Fruit fly (Drosophila melanogaster) whole organism, prepupa: Measurements from ENCODE around the gene CG45603.

Source experiments
- Blimp-1 ChIP-seq: fragments of 200-800 bp; sonication (Bioruptor generic); optimal IDR thresholded peaks from 3 replicates; lab custom pipeline; 2017; ENCODE audit warnings: missing biosample characterization, missing genetic modification characterization, mild to moderate bottlenecking, moderate library complexity, missing genetic modification reagents
- CG10631 ChIP-seq: fragments of 200-800 bp; sonication (Bioruptor generic); optimal IDR thresholded peaks from 2 replicates; lab custom pipeline; 2016; ENCODE audit warnings: missing biosample characterization, missing genetic modification characterization
- CG10669 ChIP-seq: fragments of 200-800 bp; sonication (Bioruptor generic); optimal IDR thresholded peaks from 3 replicates; lab custom pipeline; 2018; ENCODE audit warnings: missing biosample characterization, mild to moderate bottlenecking, missing genetic modification characterization, moderate library complexity
- CG11294 ChIP-seq: fragments of 200-800 bp; sonication (Bioruptor generic); IDR thresholded peaks from 2 replicates; pipeline ENCODE4 v1.3.6; 2022; ENCODE audit warnings: missing biosample characterization, missing genetic modification characterization
- CG11902 ChIP-seq: fragments of 200-800 bp; sonication (Bioruptor generic); optimal IDR thresholded peaks from 3 replicates; lab custom pipeline; 2016; ENCODE audit warnings: missing biosample characterization, missing genetic modification characterization
- CG15336 ChIP-seq: fragments of 200-800 bp; sonication (Bioruptor generic); IDR thresholded peaks from 2 replicates; pipeline ENCODE4 v1.3.6; 2022; ENCODE audit warnings: missing biosample characterization, missing genetic modification characterization
- CG16779 ChIP-seq: fragments of 200-800 bp; sonication (Bioruptor generic); optimal IDR thresholded peaks from 3 replicates; lab custom pipeline; 2017; ENCODE audit warnings: missing biosample characterization, mild to moderate bottlenecking, missing genetic modification characterization
- CG3032 ChIP-seq: fragments of 200-800 bp; optimal IDR thresholded peaks from 2 replicates; lab custom pipeline; 2019; ENCODE audit warnings: missing biosample characterization, mild to moderate bottlenecking, missing genetic modification characterization, moderate library complexity
- CG31627 ChIP-seq: fragments of 200-800 bp; sonication (Bioruptor generic); optimal IDR thresholded peaks from 3 replicates; lab custom pipeline; 2016; ENCODE audit warnings: missing biosample characterization, missing genetic modification characterization
- CG32006 ChIP-seq: fragments of 200-800 bp; sonication (Bioruptor generic); optimal IDR thresholded peaks from 3 replicates; lab custom pipeline; 2017; ENCODE audit warnings: missing biosample characterization, mild to moderate bottlenecking, missing genetic modification characterization
- CG34406 ChIP-seq: fragments of 200-800 bp; sonication (Bioruptor generic); optimal IDR thresholded peaks from 3 replicates; lab custom pipeline; 2016; ENCODE audit warnings: missing biosample characterization, missing genetic modification characterization
- CG4318 ChIP-seq: fragments of 200-800 bp; sonication (Bioruptor generic); optimal IDR thresholded peaks from 3 replicates; lab custom pipeline; 2017; ENCODE audit warnings: missing biosample characterization, mild to moderate bottlenecking, missing genetic modification characterization
- CG6276 ChIP-seq: fragments of 200-800 bp; sonication (Bioruptor generic); optimal IDR thresholded peaks from 2 replicates; lab custom pipeline; 2017; ENCODE audit warnings: missing biosample characterization, mild to moderate bottlenecking, missing genetic modification characterization
- CG6792 ChIP-seq: fragments of 200-800 bp; sonication (Bioruptor generic); optimal IDR thresholded peaks from 3 replicates; lab custom pipeline; 2016; ENCODE audit warnings: missing biosample characterization, missing genetic modification characterization
- CG6808 ChIP-seq: fragments of 200-800 bp; sonication (Bioruptor generic); optimal IDR thresholded peaks from 3 replicates; lab custom pipeline; 2017; ENCODE audit warnings: missing biosample characterization, missing genetic modification characterization, mild to moderate bottlenecking, moderate library complexity, missing genetic modification reagents
- CG6854 ChIP-seq: fragments of 200-800 bp; sonication (Bioruptor generic); optimal IDR thresholded peaks from 2 replicates; lab custom pipeline; 2017; ENCODE audit warnings: missing biosample characterization, mild to moderate bottlenecking, missing genetic modification characterization
- CG8119 ChIP-seq: fragments of 200-800 bp; sonication (Bioruptor generic); IDR thresholded peaks from 3 replicates; pipeline ENCODE4 v1.3.6; 2022; ENCODE audit warnings: missing biosample characterization, missing genetic modification characterization
- CG8319 ChIP-seq: fragments of 200-800 bp; sonication (Bioruptor generic); optimal IDR thresholded peaks from 3 replicates; lab custom pipeline; 2016; ENCODE audit warnings: missing biosample characterization, missing genetic modification characterization
- CG8632 ChIP-seq: fragments of 200-800 bp; sonication (Bioruptor generic); optimal IDR thresholded peaks from 3 replicates; lab custom pipeline; 2016; ENCODE audit warnings: missing biosample characterization, missing genetic modification characterization
- CG9139 ChIP-seq: fragments of 200-800 bp; sonication (Bioruptor generic); optimal IDR thresholded peaks from 3 replicates; lab custom pipeline; 2017; ENCODE audit warnings: missing biosample characterization, mild to moderate bottlenecking, missing genetic modification characterization
- Eip75B ChIP-seq: fragments of 200-800 bp; sonication (Bioruptor generic); optimal IDR thresholded peaks from 3 replicates; lab custom pipeline; 2016; ENCODE audit warnings: missing biosample characterization, missing genetic modification characterization
- Eip78C ChIP-seq: fragments of 200-800 bp; sonication (Bioruptor generic); peaks from one replicate; lab custom pipeline; 2016; ENCODE audit warnings: missing biosample characterization, missing genetic modification characterization
- Eip93F ChIP-seq: fragments of 200-800 bp; sonication (Bioruptor generic); optimal IDR thresholded peaks from 2 replicates; lab custom pipeline; 2016; ENCODE audit warnings: missing biosample characterization, mild to moderate bottlenecking, missing genetic modification characterization
- Ets21C ChIP-seq: fragments of 200-800 bp; sonication (Bioruptor generic); optimal IDR thresholded peaks from 3 replicates; lab custom pipeline; 2016; ENCODE audit warnings: missing biosample characterization, missing genetic modification characterization
- Ets96B ChIP-seq: fragments of 200-800 bp; optimal IDR thresholded peaks from 2 replicates; lab custom pipeline; 2019; ENCODE audit warnings: missing biosample characterization, mild to moderate bottlenecking, missing genetic modification characterization, moderate library complexity
- Gug ChIP-seq: fragments of 200-800 bp; sonication (Bioruptor generic); IDR thresholded peaks from 2 replicates; pipeline ENCODE4 v1.3.6; 2022; ENCODE audit warnings: missing biosample characterization, missing genetic modification characterization
- Hr38 ChIP-seq: sonication (Bioruptor generic); optimal IDR thresholded peaks from 2 replicates; lab custom pipeline; 2016; ENCODE audit warnings: missing biosample characterization, missing genetic modification characterization
- Hr39 ChIP-seq: fragments of 200-800 bp; sonication (Bioruptor generic); optimal IDR thresholded peaks from 2 replicates; lab custom pipeline; 2016; ENCODE audit warnings: missing biosample characterization, missing genetic modification characterization
- Hr4 ChIP-seq: fragments of 200-800 bp; sonication (Bioruptor generic); optimal IDR thresholded peaks from 3 replicates; lab custom pipeline; 2016; ENCODE audit warnings: missing biosample characterization, missing genetic modification characterization
- Lpt ChIP-seq: fragments of 200-800 bp; sonication (Bioruptor generic); optimal IDR thresholded peaks from 3 replicates; lab custom pipeline; 2016; ENCODE audit warnings: missing biosample characterization, missing genetic modification characterization
- Met ChIP-seq: fragments of 200-800 bp; sonication (Bioruptor generic); optimal IDR thresholded peaks from 3 replicates; lab custom pipeline; 2016; ENCODE audit warnings: missing biosample characterization, missing genetic modification characterization
- OdsH ChIP-seq: fragments of 200-800 bp; sonication (Bioruptor generic); optimal IDR thresholded peaks from 3 replicates; lab custom pipeline; 2016; ENCODE audit warnings: missing biosample characterization, missing genetic modification characterization
- Sox102F ChIP-seq: fragments of 200-800 bp; sonication (Bioruptor generic); optimal IDR thresholded peaks from 2 replicates; lab custom pipeline; 2016; ENCODE audit warnings: missing biosample characterization, mild to moderate bottlenecking, missing genetic modification characterization
- Sox15 ChIP-seq: fragments of 200-800 bp; sonication (Bioruptor generic); optimal IDR thresholded peaks from 3 replicates; lab custom pipeline; 2016; ENCODE audit warnings: missing biosample characterization, missing genetic modification characterization
- achi ChIP-seq: fragments of 200-800 bp; sonication (Bioruptor generic); optimal IDR thresholded peaks from 3 replicates; lab custom pipeline; 2016; ENCODE audit warnings: missing biosample characterization, missing genetic modification characterization
- acj6 ChIP-seq: fragments of 200-800 bp; sonication (Bioruptor generic); optimal IDR thresholded peaks from 3 replicates; lab custom pipeline; 2016; ENCODE audit warnings: missing biosample characterization, missing genetic modification characterization
- cyc ChIP-seq: fragments of 200-800 bp; sonication (Bioruptor generic); optimal IDR thresholded peaks from 3 replicates; lab custom pipeline; 2016; ENCODE audit warnings: missing biosample characterization, missing genetic modification characterization
- dac ChIP-seq: fragments of 200-800 bp; sonication (Bioruptor generic); optimal IDR thresholded peaks from 2 replicates; lab custom pipeline; 2017; ENCODE audit warnings: missing biosample characterization, mild to moderate bottlenecking, missing genetic modification characterization
- dsx ChIP-seq: fragments of 200-800 bp; optimal IDR thresholded peaks from 3 replicates; lab custom pipeline; 2019; ENCODE audit warnings: missing biosample characterization, mild to moderate bottlenecking, missing genetic modification characterization, moderate library complexity; ENCODE audit not compliant: poor library complexity, severe bottlenecking
- eg ChIP-seq: fragments of 200-800 bp; sonication (Bioruptor generic); IDR thresholded peaks from 3 replicates; pipeline ENCODE4 v1.3.6; 2022; ENCODE audit warnings: missing biosample characterization, missing genetic modification characterization
- esn ChIP-seq: fragments of 200-800 bp; sonication (Bioruptor generic); optimal IDR thresholded peaks from 2 replicates; lab custom pipeline; 2016; ENCODE audit warnings: missing biosample characterization, mild to moderate bottlenecking, missing genetic modification characterization, moderate library complexity
- fd59A ChIP-seq: fragments of 200-800 bp; sonication (Bioruptor generic); optimal IDR thresholded peaks from 2 replicates; lab custom pipeline; 2017; ENCODE audit warnings: missing biosample characterization, mild to moderate bottlenecking, missing genetic modification characterization, missing genetic modification reagents
- fd85E ChIP-seq: fragments of 200-800 bp; sonication (Bioruptor generic); optimal IDR thresholded peaks from 3 replicates; lab custom pipeline; 2016; ENCODE audit warnings: missing biosample characterization, missing genetic modification characterization
- fkh ChIP-seq: fragments of 200-800 bp; sonication (Bioruptor generic); optimal IDR thresholded peaks from 3 replicates; lab custom pipeline; 2017; ENCODE audit warnings: missing biosample characterization, mild to moderate bottlenecking, missing genetic modification characterization, moderate library complexity
- lz ChIP-seq: fragments of 200-800 bp; sonication (Bioruptor generic); optimal IDR thresholded peaks from 3 replicates; lab custom pipeline; 2016; ENCODE audit warnings: missing biosample characterization, missing genetic modification characterization
- net ChIP-seq: fragments of 200-800 bp; sonication (Bioruptor generic); optimal IDR thresholded peaks from 3 replicates; lab custom pipeline; 2016; ENCODE audit warnings: missing biosample characterization, missing genetic modification characterization
- pdm3 ChIP-seq: fragments of 200-800 bp; sonication (Bioruptor generic); optimal IDR thresholded peaks from 3 replicates; lab custom pipeline; 2016; ENCODE audit warnings: missing biosample characterization, missing genetic modification characterization
- salr ChIP-seq, 2 experiments: fragments of 200-800 bp; sonication (Bioruptor generic); optimal IDR thresholded peaks; 3 replicates each; lab custom pipeline; 2016 to 2018; ENCODE audit warnings: missing biosample characterization in 2 of 2, missing genetic modification characterization in 2 of 2, mild to moderate bottlenecking in 1 of 2
- spab ChIP-seq: fragments of 200-800 bp; sonication (Bioruptor generic); optimal IDR thresholded peaks from 2 replicates; lab custom pipeline; 2017; ENCODE audit warnings: missing biosample characterization, mild to moderate bottlenecking, missing genetic modification characterization, missing genetic modification reagents
- ss ChIP-seq, 2 experiments: fragments of 200-800 bp; sonication (Bioruptor generic); optimal IDR thresholded peaks; 2 replicates in 1 of 2; 3 replicates in 1 of 2; lab custom pipeline; 2017 to 2018; ENCODE audit warnings: mild to moderate bottlenecking in 2 of 2, missing biosample characterization in 2 of 2, missing genetic modification characterization in 2 of 2, moderate library complexity in 1 of 2
- svp ChIP-seq: fragments of 200-800 bp; sonication (Bioruptor generic); peaks from one replicate; lab custom pipeline; 2016; ENCODE audit warnings: missing biosample characterization, missing genetic modification characterization
- topi ChIP-seq: fragments of 200-800 bp; sonication (Bioruptor generic); optimal IDR thresholded peaks from 3 replicates; lab custom pipeline; 2016; ENCODE audit warnings: missing biosample characterization, missing genetic modification characterization
- vri ChIP-seq: fragments of 200-800 bp; sonication (Bioruptor generic); optimal IDR thresholded peaks from 3 replicates; lab custom pipeline; 2016; ENCODE audit warnings: missing biosample characterization, mild to moderate bottlenecking, missing genetic modification characterization

Gene CG45603

dm6 chrX:12241032-12241431 is 33.4 kb upstream of the CG45603 start:
- TF ChIP-seq svp (GFP tag; lab: Kevin White, UChicago) (peak; percentile 64), Lpt (no peak), Hr39 (no peak), Met (peak; percentile 46), topi (GFP tag; lab: Kevin White, UChicago) (peak; percentile 36), CG3032 (tag; lab: Kevin White, UChicago) (peak; percentile 23), vri (GFP tag; lab: Kevin White, UChicago) (no peak), CG11902 (no peak), net (GFP tag; lab: Kevin White, UChicago) (no peak), salr (GFP tag; optimal IDR thresholded peaks at IDR 0.05; lab: Kevin White, UChicago) (no peak), Sox102F (GFP tag; lab: Kevin White, UChicago) (peak; percentile 11), CG11294 (no peak), CG6792 (GFP tag; lab: Kevin White, UChicago) (no peak), fd59A (GFP tag; lab: Kevin White, UChicago) (no peak), CG34406 (peak; percentile 7), Sox15 (GFP tag; lab: Kevin White, UChicago) (no peak), CG8319 (no peak), CG9139 (GFP tag; lab: Kevin White, UChicago) (no peak), pdm3 (no peak), Blimp-1 (GFP tag; lab: Kevin White, UChicago) (no peak), CG8119 (peak; percentile 36; the same call in 1 of the 3 replicates), spab (GFP tag; lab: Kevin White, UChicago) (no peak), esn (GFP tag; lab: Kevin White, UChicago) (peak; percentile 15), acj6 (GFP tag; lab: Kevin White, UChicago) (no peak), CG31627 (GFP tag; lab: Kevin White, UChicago) (no peak), Gug (GFP tag; lab: Robert Waterston, UW) (no peak), lz (GFP tag; lab: Kevin White, UChicago) (peak; percentile 10), cyc (GFP tag; lab: Kevin White, UChicago) (no peak), Eip78C (GFP tag; lab: Kevin White, UChicago) (peak; percentile 68), Ets21C (no peak), ss (GFP tag; optimal IDR thresholded peaks at IDR 0.05; lab: Kevin White, UChicago) (no peak), CG6854 (no peak), Eip75B (GFP tag; lab: Kevin White, UChicago) (peak; percentile 6), CG10631 (peak; percentile 55), CG8632 (peak; percentile 17), dsx (no peak), CG10669 (peak; percentile 17), CG16779 (tag; lab: Kevin White, UChicago) (no peak), CG6276 (peak; percentile 3), Eip93F (GFP tag; lab: Kevin White, UChicago) (no peak), Ets96B (tag; lab: Kevin White, UChicago) (peak; percentile 30), CG32006 (GFP tag; lab: Kevin White, UChicago) (peak; percentile 56), CG4318 (peak; percentile 4), Hr4 (GFP tag; lab: Kevin White, UChicago) (peak; percentile 31), CG6808 (GFP tag; lab: Kevin White, UChicago) (no peak), eg (peak; percentile 54; the same call in 2 of the 3 replicates), fd85E (no peak), Hr38 (no peak), OdsH (GFP tag; lab: Kevin White, UChicago) (peak; percentile 24), achi (GFP tag; lab: Kevin White, UChicago) (peak; percentile 45), fkh (GFP tag; lab: Kevin White, UChicago) (no peak), CG15336 (GFP tag; lab: Robert Waterston, UW) (peak; percentile 45; the same call in 1 of the 2 replicates), dac (GFP tag; lab: Kevin White, UChicago) (no peak)
